Fruit fly (Drosophila melanogaster): ENCODE measurements around the gene Nnf1b.

Gene Nnf1b

dm6 chr2L:852647-853111 lies 42.3 kb downstream of the Nnf1b start, which contains the start of the genes CG4291 and kraken (continued):
- no peak for TF ChIP-seq prd (optimal IDR thresholded peaks at IDR 0.05)
- TF ChIP-seq prd (GFP tag; IDR thresholded peaks at IDR 0.05), result peak; percentile 55; the same call in 2 of the 3 replicates
- no peak for TF ChIP-seq corto (GFP tag; optimal IDR thresholded peaks at IDR 0.05)
- TF ChIP-seq bcd (GFP tag; optimal IDR thresholded peaks at IDR 0.05), result no peak
- no peak for TF ChIP-seq jigr1 (GFP tag; IDR thresholded peaks at IDR 0.05)
- peak; percentile 72 for TF ChIP-seq mirr (GFP tag; optimal IDR thresholded peaks at IDR 0.05)
- TF ChIP-seq mld (GFP tag; IDR thresholded peaks at IDR 0.05; ENCODE audit: partially characterized antibody), result no peak
- TF ChIP-seq br (optimal IDR thresholded peaks at IDR 0.05), result no peak
- no peak for TF ChIP-seq zen2 (GFP tag; IDR thresholded peaks at IDR 0.05; ENCODE audit: partially characterized antibody)
- TF ChIP-seq tin (GFP tag; optimal IDR thresholded peaks at IDR 0.05), result peak; percentile 24
- TF ChIP-seq CG8924 (tag; optimal IDR thresholded peaks at IDR 0.05), result peak; percentile 65
- TF ChIP-seq CG13287 (GFP tag; IDR thresholded peaks at IDR 0.05; ENCODE audit: partially characterized antibody), result peak; percentile 64
- TF ChIP-seq D19A (tag; optimal IDR thresholded peaks at IDR 0.05), result no peak
- TF ChIP-seq Hmx (GFP tag; optimal IDR thresholded peaks at IDR 0.05), result no peak
- no peak for TF ChIP-seq ab (GFP tag; optimal IDR thresholded peaks at IDR 0.05)
- peak; percentile 59 for TF ChIP-seq pho (GFP tag; optimal IDR thresholded peaks at IDR 0.05)
- TF ChIP-seq nerfin-1 (tag; optimal IDR thresholded peaks at IDR 0.05), result peak; percentile 73
- TF ChIP-seq Ravus (GFP tag; IDR thresholded peaks at IDR 0.05), result no peak
- peak; percentile 22; the same call in 1 of the 2 replicates for TF ChIP-seq unc-4 (GFP tag; IDR thresholded peaks at IDR 0.05; ENCODE audit: partially characterized antibody)
- no peak for TF ChIP-seq Spps (tag; optimal IDR thresholded peaks at IDR 0.05)
- peak; percentile 62 for TF ChIP-seq CG17186 (GFP tag; optimal IDR thresholded peaks at IDR 0.05)
- TF ChIP-seq Asciz (GFP tag; optimal IDR thresholded peaks at IDR 0.05), result no peak
- TF ChIP-seq chif (GFP tag; optimal IDR thresholded peaks at IDR 0.05), result peak; percentile 1 to 59
- TF ChIP-seq Ptx1 (GFP tag; IDR thresholded peaks at IDR 0.05), result peak; percentile 22; the same call in 1 of the 2 replicates
- TF ChIP-seq Drgx (GFP tag; IDR thresholded peaks at IDR 0.05), result peak; percentile 35; the same call in 1 of the 2 replicates
- peak; percentile 84 for TF ChIP-seq sens (GFP tag)
- TF ChIP-seq CG11696 (GFP tag; IDR thresholded peaks at IDR 0.05), result no peak
- no peak for TF ChIP-seq Oli (tag; optimal IDR thresholded peaks at IDR 0.05)
- TF ChIP-seq pfk (GFP tag; optimal IDR thresholded peaks at IDR 0.05), result peak; percentile 25
- TF ChIP-seq CG1792 (GFP tag; optimal IDR thresholded peaks at IDR 0.05), result peak; percentile 31
- TF ChIP-seq H15 (GFP tag; IDR thresholded peaks at IDR 0.05), result peak; percentile 18; the same call in 1 of the 3 replicates
- no peak for TF ChIP-seq Trl (optimal IDR thresholded peaks at IDR 0.05)
- peak; percentile 47 for TF ChIP-seq Trl (GFP tag; optimal IDR thresholded peaks at IDR 0.05)
- no peak for TF ChIP-seq CG10274 (GFP tag; optimal IDR thresholded peaks at IDR 0.05)
- no peak for TF ChIP-seq CG18619 (GFP tag; optimal IDR thresholded peaks at IDR 0.05)
- peak; percentile 62 for TF ChIP-seq Deaf1 (tag; optimal IDR thresholded peaks at IDR 0.05)
- no peak for TF ChIP-seq CG18476 (GFP tag; optimal IDR thresholded peaks at IDR 0.05)
- peak; percentile 66 for TF ChIP-seq CG12155 (GFP tag; optimal IDR thresholded peaks at IDR 0.05)
- no peak for TF ChIP-seq CG14860 (GFP tag; IDR thresholded peaks at IDR 0.05; ENCODE audit: partially characterized antibody)
- no peak for TF ChIP-seq sqz (GFP tag; optimal IDR thresholded peaks at IDR 0.05)
- no peak for TF ChIP-seq CG17802 (tag; optimal IDR thresholded peaks at IDR 0.05)
- TF ChIP-seq fd64A (GFP tag; optimal IDR thresholded peaks at IDR 0.05), result no peak
- no peak for TF ChIP-seq CG7357 (GFP tag; IDR thresholded peaks at IDR 0.05)
- peak; percentile 11 for TF ChIP-seq Bdp1 (GFP tag; optimal IDR thresholded peaks at IDR 0.05)
- peak in 1 of 2 experiments; percentile 41 for TF ChIP-seq bsh (GFP tag; optimal IDR thresholded peaks at IDR 0.05)
- TF ChIP-seq tx (GFP tag; optimal IDR thresholded peaks at IDR 0.05), result peak; percentile 11
- TF ChIP-seq CG30020 (tag; optimal IDR thresholded peaks at IDR 0.05), result peak; percentile 27
- no peak for TF ChIP-seq fd96Cb (tag; optimal IDR thresholded peaks at IDR 0.05)
- no peak for TF ChIP-seq Rx (GFP tag; IDR thresholded peaks at IDR 0.05)
- TF ChIP-seq gce (GFP tag; IDR thresholded peaks at IDR 0.05), result no peak; the same call in 2 of the 3 replicates
- peak; percentile 64; the same call in 1 of the 2 replicates for TF ChIP-seq CG42726 (GFP tag; IDR thresholded peaks at IDR 0.05; ENCODE audit: partially characterized antibody)

All from whole organism, embryonic.